In genomic region chrII:1819944-1820570, ce11 we compare ENCODE assay signal across 4 worm cellular contexts.
TF ChIP-seq lines count a peak whose summit lies in the region.

Gene fbxc-19 (plus strand): TSS chrII:1820479.

TF ChIP-seq in whole organism, L1 larva, 84 proteins besides CTCF, POLR2A, EP300 and RAD21 (continued from another document and continues in another):
- TF ChIP-seq nhr-237 (tag; optimal IDR thresholded peaks at IDR 0.05; lab: Kevin White, UChicago) (peak; percentile 64), efl-1 (optimal IDR thresholded peaks at IDR 0.05; lab: Kevin White, UChicago) (peak; percentile 77 to 78), efl-1 (GFP tag; optimal IDR thresholded peaks at IDR 0.05 in 1 of 2; lab: Kevin White, UChicago) (peak; percentile 63 to 94), blmp-1 (tag; optimal IDR thresholded peaks at IDR 0.05; lab: Kevin White, UChicago) (peak; percentile 35), ceh-82 (tag; optimal IDR thresholded peaks at IDR 0.05; lab: Kevin White, UChicago) (peak; percentile 7 to 59 (median 30)), ceh-63 (GFP tag; optimal IDR thresholded peaks at IDR 0.05; lab: Kevin White, UChicago) (no peak), fkh-10 (GFP tag; optimal IDR thresholded peaks at IDR 0.05; lab: Kevin White, UChicago) (no peak), hlh-17 (GFP tag; optimal IDR thresholded peaks at IDR 0.05; lab: Kevin White, UChicago; ENCODE audit: borderline replicate concordance) (no peak), C16A3.4 (tag; optimal IDR thresholded peaks at IDR 0.05; lab: Kevin White, UChicago) (peak; percentile 34), fos-1 (tag; optimal IDR thresholded peaks at IDR 0.05; lab: Kevin White, UChicago) (peak; percentile 35), lin-15B (tag; optimal IDR thresholded peaks at IDR 0.05; lab: Kevin White, UChicago) (peak; percentile 4), mdl-1 (tag; optimal IDR thresholded peaks at IDR 0.05; lab: Kevin White, UChicago) (peak in 1 of 2 experiments; percentile 53), nhr-20 (tag; optimal IDR thresholded peaks at IDR 0.05; lab: Kevin White, UChicago) (peak; percentile 60), skn-1 (tag; optimal IDR thresholded peaks at IDR 0.05; lab: Kevin White, UChicago) (peak; percentile 91), Y116A8C.19 (tag; optimal IDR thresholded peaks at IDR 0.05; lab: Kevin White, UChicago; ENCODE audit: borderline replicate concordance) (no peak), alr-1 (tag; optimal IDR thresholded peaks at IDR 0.05; lab: Kevin White, UChicago; ENCODE audit: borderline replicate concordance) (no peak), snu-23 (GFP tag; optimal IDR thresholded peaks at IDR 0.05; lab: Kevin White, UChicago) (peak; percentile 46), lir-3 (tag; optimal IDR thresholded peaks at IDR 0.05; lab: Kevin White, UChicago; ENCODE audit: poor library complexity) (peak; percentile 38), unc-98 (GFP tag; IDR thresholded peaks at IDR 0.05; lab: Robert Waterston, UW) (no peak), nhr-90 (tag; optimal IDR thresholded peaks at IDR 0.05; lab: Kevin White, UChicago; ENCODE audit: poor library complexity) (peak; percentile 53), jun-1 (tag; optimal IDR thresholded peaks at IDR 0.05; lab: Kevin White, UChicago) (peak; percentile 75), elt-3 (tag; optimal IDR thresholded peaks at IDR 0.05; lab: Kevin White, UChicago) (peak in 3 of 6 experiments; percentile 60 to 96 (median 89)), elt-2 (tag; optimal IDR thresholded peaks at IDR 0.05; lab: Kevin White, UChicago) (peak; percentile 100), nhr-85 (tag; lab: Kevin White, UChicago) (peak; percentile 83), zip-4 (GFP tag; optimal IDR thresholded peaks at IDR 0.05; lab: Kevin White, UChicago) (peak; percentile 98), dsc-1 (tag; optimal IDR thresholded peaks at IDR 0.05; lab: Kevin White, UChicago) (no peak), ces-1 (GFP tag; optimal IDR thresholded peaks at IDR 0.05; lab: Kevin White, UChicago) (no peak), tlp-1 (tag; optimal IDR thresholded peaks at IDR 0.05; lab: Kevin White, UChicago) (peak; percentile 81), unc-86 (tag; optimal IDR thresholded peaks at IDR 0.05; lab: Kevin White, UChicago) (no peak), rnt-1 (tag; optimal IDR thresholded peaks at IDR 0.05; lab: Kevin White, UChicago) (peak; percentile 58), zag-1 (tag; optimal IDR thresholded peaks at IDR 0.05; lab: Kevin White, UChicago) (no peak), xbp-1 (tag; optimal IDR thresholded peaks at IDR 0.05; lab: Kevin White, UChicago) (peak; percentile 3)

TF ChIP-seq in whole organism, L2 larva, 48 proteins besides CTCF, POLR2A, EP300 and RAD21 (continued from another document):
- TF ChIP-seq lsy-2 (tag; optimal IDR thresholded peaks at IDR 0.05; lab: Kevin White, UChicago): peak; percentile 46 to 75
- TF ChIP-seq nhr-10 (tag; optimal IDR thresholded peaks at IDR 0.05; lab: Kevin White, UChicago): no peak
- no peak for TF ChIP-seq mab-5 (tag; optimal IDR thresholded peaks at IDR 0.05; lab: Kevin White, UChicago)
- no peak for TF ChIP-seq ZK546.5 (tag; optimal IDR thresholded peaks at IDR 0.05; lab: Kevin White, UChicago)
- TF ChIP-seq nhr-12 (tag; optimal IDR thresholded peaks at IDR 0.05; lab: Kevin White, UChicago): no peak
- no peak for TF ChIP-seq ceh-82 (tag; optimal IDR thresholded peaks at IDR 0.05; lab: Kevin White, UChicago)
- TF ChIP-seq mbf-1 (tag; optimal IDR thresholded peaks at IDR 0.05; lab: Kevin White, UChicago): no peak
- no peak for TF ChIP-seq snpc-4 (tag; optimal IDR thresholded peaks at IDR 0.05; lab: Kevin White, UChicago)
- TF ChIP-seq sma-3 (GFP tag; optimal IDR thresholded peaks at IDR 0.05; lab: Kevin White, UChicago): no peak
- no peak for TF ChIP-seq skn-1 (tag; optimal IDR thresholded peaks at IDR 0.05; lab: Kevin White, UChicago)
- TF ChIP-seq lin-13 (GFP tag; optimal IDR thresholded peaks at IDR 0.05; lab: Kevin White, UChicago): no peak
- TF ChIP-seq nhr-77 (tag; optimal IDR thresholded peaks at IDR 0.05; lab: Kevin White, UChicago): no peak
- TF ChIP-seq zag-1 (tag; optimal IDR thresholded peaks at IDR 0.05; lab: Kevin White, UChicago): no peak
- TF ChIP-seq fos-1 (tag; optimal IDR thresholded peaks at IDR 0.05; lab: Kevin White, UChicago): peak; percentile 97
- TF ChIP-seq nhr-11 (tag; optimal IDR thresholded peaks at IDR 0.05; lab: Kevin White, UChicago): no peak
- TF ChIP-seq ztf-1 (GFP tag; conservative IDR thresholded peaks at IDR 0.05; lab: Robert Waterston, UW): no peak
- peak; percentile 82 for TF ChIP-seq sma-9 (GFP tag; optimal IDR thresholded peaks at IDR 0.05; lab: Kevin White, UChicago)
- no peak for TF ChIP-seq sma-9 (tag; optimal IDR thresholded peaks at IDR 0.05; lab: Kevin White, UChicago)
- peak; percentile 75 for TF ChIP-seq crh-2 (tag; optimal IDR thresholded peaks at IDR 0.05; lab: Kevin White, UChicago)
- TF ChIP-seq unc-55 (GFP tag; optimal IDR thresholded peaks at IDR 0.05; lab: Kevin White, UChicago): peak; percentile 71
- TF ChIP-seq nhr-129 (tag; optimal IDR thresholded peaks at IDR 0.05; lab: Kevin White, UChicago): peak; percentile 100
- peak; percentile 87 for TF ChIP-seq C34F6.9 (tag; optimal IDR thresholded peaks at IDR 0.05; lab: Kevin White, UChicago)
- TF ChIP-seq aly-2 (tag; optimal IDR thresholded peaks at IDR 0.05; lab: Kevin White, UChicago): no peak
- no peak for TF ChIP-seq peb-1 (tag; optimal IDR thresholded peaks at IDR 0.05; lab: Kevin White, UChicago)
- no peak for TF ChIP-seq ztf-4 (tag; optimal IDR thresholded peaks at IDR 0.05; lab: Kevin White, UChicago)
- TF ChIP-seq ama-1 (optimal IDR thresholded peaks at IDR 0.05; lab: Kevin White, UChicago): no peak
- TF ChIP-seq nhr-237 (tag; optimal IDR thresholded peaks at IDR 0.05; lab: Kevin White, UChicago): no peak
- TF ChIP-seq dmd-4 (tag; optimal IDR thresholded peaks at IDR 0.05; lab: Kevin White, UChicago): no peak
- TF ChIP-seq nhr-25 (tag; optimal IDR thresholded peaks at IDR 0.05; lab: Kevin White, UChicago): no peak
- TF ChIP-seq Y55F3AM.14 (GFP tag; optimal IDR thresholded peaks at IDR 0.05; lab: Kevin White, UChicago): no peak
- no peak for TF ChIP-seq elt-3 (tag; optimal IDR thresholded peaks at IDR 0.05; lab: Kevin White, UChicago)
TF ChIP-seq in whole organism, L2 larva: peak in this region for 11.

TF ChIP-seq in whole organism, L3 larva, 47 proteins besides CTCF, POLR2A, EP300 and RAD21 (continued from another document):
- TF ChIP-seq ceh-28 (tag; optimal IDR thresholded peaks at IDR 0.05; lab: Kevin White, UChicago): peak; percentile 79
- TF ChIP-seq jun-1 (tag; optimal IDR thresholded peaks at IDR 0.05; lab: Kevin White, UChicago): peak; percentile 85
- no peak for TF ChIP-seq nhr-76 (tag; optimal IDR thresholded peaks at IDR 0.05; lab: Kevin White, UChicago)
- TF ChIP-seq nhr-23 (tag; optimal IDR thresholded peaks at IDR 0.05; lab: Kevin White, UChicago): peak; percentile 62
- TF ChIP-seq ceh-16 (tag; optimal IDR thresholded peaks at IDR 0.05; lab: Kevin White, UChicago): no peak
- TF ChIP-seq ztf-4 (tag; optimal IDR thresholded peaks at IDR 0.05; lab: Kevin White, UChicago): no peak
- TF ChIP-seq nhr-12 (tag; optimal IDR thresholded peaks at IDR 0.05; lab: Kevin White, UChicago): no peak
- TF ChIP-seq elt-2 (tag; optimal IDR thresholded peaks at IDR 0.05; lab: Kevin White, UChicago): peak; percentile 99
- peak; percentile 7 for TF ChIP-seq R02D3.7 (tag; optimal IDR thresholded peaks at IDR 0.05; lab: Kevin White, UChicago)
- peak; percentile 98 for TF ChIP-seq pqm-1 (tag; optimal IDR thresholded peaks at IDR 0.05; lab: Kevin White, UChicago)
TF ChIP-seq in whole organism, L3 larva: peak in this region for 14.

TF ChIP-seq in whole organism, L4 larva, 104 proteins besides CTCF, POLR2A, EP300 and RAD21 (continued from another document):
- TF ChIP-seq nhr-102 (tag; optimal IDR thresholded peaks at IDR 0.05; lab: Kevin White, UChicago) (peak; percentile 50), php-3 (GFP tag; IDR thresholded peaks at IDR 0.05; lab: Robert Waterston, UW) (peak; percentile 87), dpl-1 (GFP tag; optimal IDR thresholded peaks at IDR 0.05; lab: Kevin White, UChicago) (peak; percentile 27), mes-2 (tag; optimal IDR thresholded peaks at IDR 0.05; lab: Kevin White, UChicago; ENCODE audit: poor library complexity, severe bottlenecking) (peak; percentile 47), nhr-28 (tag; optimal IDR thresholded peaks at IDR 0.05; lab: Kevin White, UChicago) (peak; percentile 83), dve-1 (tag; optimal IDR thresholded peaks at IDR 0.05; lab: Kevin White, UChicago; ENCODE audit: insufficient read depth) (peak; percentile 84), daf-16 (GFP tag; optimal IDR thresholded peaks at IDR 0.05; lab: Kevin White, UChicago) (no peak), daf-16 (tag; optimal IDR thresholded peaks at IDR 0.05; lab: Kevin White, UChicago) (peak; percentile 92), nhr-48 (tag; optimal IDR thresholded peaks at IDR 0.05; lab: Kevin White, UChicago) (peak; percentile 31), jun-1 (tag; optimal IDR thresholded peaks at IDR 0.05; lab: Kevin White, UChicago) (peak; percentile 40), hlh-11 (tag; optimal IDR thresholded peaks at IDR 0.05; lab: Kevin White, UChicago) (peak; percentile 95), ceh-44 (GFP tag; IDR thresholded peaks at IDR 0.05; lab: Robert Waterston, UW) (no peak), nhr-77 (tag; optimal IDR thresholded peaks at IDR 0.05; lab: Kevin White, UChicago) (peak; percentile 86), zag-1 (tag; optimal IDR thresholded peaks at IDR 0.05; lab: Kevin White, UChicago) (no peak), daf-12 (tag; optimal IDR thresholded peaks at IDR 0.05; lab: Kevin White, UChicago) (no peak), nhr-25 (tag; optimal IDR thresholded peaks at IDR 0.05; lab: Kevin White, UChicago; ENCODE audit: borderline replicate concordance, insufficient read depth) (no peak), mdl-1 (tag; optimal IDR thresholded peaks at IDR 0.05; lab: Kevin White, UChicago) (peak in 1 of 2 experiments; percentile 59), nhr-6 (tag; optimal IDR thresholded peaks at IDR 0.05; lab: Kevin White, UChicago) (peak; percentile 72), mxl-3 (GFP tag; optimal IDR thresholded peaks at IDR 0.05; lab: Kevin White, UChicago) (peak; percentile 14), lin-1 (GFP tag; IDR thresholded peaks at IDR 0.05; lab: Robert Waterston, UW) (peak; percentile 44; the same call in 1 of the 2 replicates), ztf-11 (tag; optimal IDR thresholded peaks at IDR 0.05; lab: Kevin White, UChicago) (no peak), mdt-29 (GFP tag; IDR thresholded peaks at IDR 0.05; lab: Robert Waterston, UW) (no peak), snpc-4 (tag; optimal IDR thresholded peaks at IDR 0.05; lab: Kevin White, UChicago) (no peak), F26F4.8 (GFP tag; conservative IDR thresholded peaks at IDR 0.05; lab: Robert Waterston, UW) (no peak), nhr-111 (GFP tag; optimal IDR thresholded peaks at IDR 0.05; lab: Kevin White, UChicago) (no peak)
